Fruit fly (Drosophila melanogaster) whole organism, prepupa: ENCODE results near the gene Las.

ENCODE experiments used
- CG10669 ChIP-seq: fragments of 200-800 bp; sonication (Bioruptor generic); optimal IDR thresholded peaks from 3 replicates; lab custom pipeline; 2018; ENCODE audit warnings: missing biosample characterization, mild to moderate bottlenecking, missing genetic modification characterization, moderate library complexity
- CG11294 ChIP-seq: fragments of 200-800 bp; sonication (Bioruptor generic); IDR thresholded peaks from 2 replicates; pipeline ENCODE4 v1.3.6; 2022; ENCODE audit warnings: missing biosample characterization, missing genetic modification characterization
- CG11762 ChIP-seq: fragments of 200-800 bp; sonication (Bioruptor generic); optimal IDR thresholded peaks from 3 replicates; lab custom pipeline; 2016; ENCODE audit warnings: missing biosample characterization, missing genetic modification characterization; ENCODE audit not compliant: insufficient read depth
- CG11902 ChIP-seq: fragments of 200-800 bp; sonication (Bioruptor generic); optimal IDR thresholded peaks from 3 replicates; lab custom pipeline; 2016; ENCODE audit warnings: missing biosample characterization, missing genetic modification characterization
- CG34406 ChIP-seq: fragments of 200-800 bp; sonication (Bioruptor generic); optimal IDR thresholded peaks from 3 replicates; lab custom pipeline; 2016; ENCODE audit warnings: missing biosample characterization, missing genetic modification characterization
- CG3919 ChIP-seq: fragments of 200-800 bp; sonication (Bioruptor generic); optimal IDR thresholded peaks from 3 replicates; lab custom pipeline; 2016; ENCODE audit warnings: missing biosample characterization, missing genetic modification characterization
- CG4318 ChIP-seq: fragments of 200-800 bp; sonication (Bioruptor generic); optimal IDR thresholded peaks from 3 replicates; lab custom pipeline; 2017; ENCODE audit warnings: missing biosample characterization, mild to moderate bottlenecking, missing genetic modification characterization
- CG6163 ChIP-seq: fragments of 200-800 bp; sonication (Bioruptor generic); IDR thresholded peaks from 3 replicates; pipeline ENCODE4 v1.3.6; 2022; ENCODE audit warnings: missing biosample characterization, missing genetic modification characterization
- CG7368 ChIP-seq: fragments of 200-800 bp; sonication (Bioruptor generic); optimal IDR thresholded peaks from 3 replicates; lab custom pipeline; 2016; ENCODE audit warnings: missing biosample characterization, missing genetic modification characterization
- CG8319 ChIP-seq: fragments of 200-800 bp; sonication (Bioruptor generic); optimal IDR thresholded peaks from 3 replicates; lab custom pipeline; 2016; ENCODE audit warnings: missing biosample characterization, missing genetic modification characterization
- CG8632 ChIP-seq: fragments of 200-800 bp; sonication (Bioruptor generic); optimal IDR thresholded peaks from 3 replicates; lab custom pipeline; 2016; ENCODE audit warnings: missing biosample characterization, missing genetic modification characterization
- Eip75B ChIP-seq: fragments of 200-800 bp; sonication (Bioruptor generic); optimal IDR thresholded peaks from 3 replicates; lab custom pipeline; 2016; ENCODE audit warnings: missing biosample characterization, missing genetic modification characterization
- Eip78C ChIP-seq: fragments of 200-800 bp; sonication (Bioruptor generic); peaks from one replicate; lab custom pipeline; 2016; ENCODE audit warnings: missing biosample characterization, missing genetic modification characterization
- Ets96B ChIP-seq: fragments of 200-800 bp; optimal IDR thresholded peaks from 2 replicates; lab custom pipeline; 2019; ENCODE audit warnings: missing biosample characterization, mild to moderate bottlenecking, missing genetic modification characterization, moderate library complexity
- Hr4 ChIP-seq: fragments of 200-800 bp; sonication (Bioruptor generic); optimal IDR thresholded peaks from 3 replicates; lab custom pipeline; 2016; ENCODE audit warnings: missing biosample characterization, missing genetic modification characterization
- Lpt ChIP-seq: fragments of 200-800 bp; sonication (Bioruptor generic); optimal IDR thresholded peaks from 3 replicates; lab custom pipeline; 2016; ENCODE audit warnings: missing biosample characterization, missing genetic modification characterization
- Met ChIP-seq: fragments of 200-800 bp; sonication (Bioruptor generic); optimal IDR thresholded peaks from 3 replicates; lab custom pipeline; 2016; ENCODE audit warnings: missing biosample characterization, missing genetic modification characterization
- OdsH ChIP-seq: fragments of 200-800 bp; sonication (Bioruptor generic); optimal IDR thresholded peaks from 3 replicates; lab custom pipeline; 2016; ENCODE audit warnings: missing biosample characterization, missing genetic modification characterization
- Sox102F ChIP-seq: fragments of 200-800 bp; sonication (Bioruptor generic); optimal IDR thresholded peaks from 2 replicates; lab custom pipeline; 2016; ENCODE audit warnings: missing biosample characterization, mild to moderate bottlenecking, missing genetic modification characterization
- Sox14 ChIP-seq: fragments of 200-800 bp; sonication (Bioruptor generic); optimal IDR thresholded peaks from 3 replicates; lab custom pipeline; 2016; ENCODE audit warnings: missing biosample characterization, missing genetic modification characterization
- acj6 ChIP-seq: fragments of 200-800 bp; sonication (Bioruptor generic); optimal IDR thresholded peaks from 3 replicates; lab custom pipeline; 2016; ENCODE audit warnings: missing biosample characterization, missing genetic modification characterization
- cyc ChIP-seq: fragments of 200-800 bp; sonication (Bioruptor generic); optimal IDR thresholded peaks from 3 replicates; lab custom pipeline; 2016; ENCODE audit warnings: missing biosample characterization, missing genetic modification characterization
- dac ChIP-seq: fragments of 200-800 bp; sonication (Bioruptor generic); optimal IDR thresholded peaks from 2 replicates; lab custom pipeline; 2017; ENCODE audit warnings: missing biosample characterization, mild to moderate bottlenecking, missing genetic modification characterization
- dsx ChIP-seq: fragments of 200-800 bp; optimal IDR thresholded peaks from 3 replicates; lab custom pipeline; 2019; ENCODE audit warnings: missing biosample characterization, mild to moderate bottlenecking, missing genetic modification characterization, moderate library complexity; ENCODE audit not compliant: poor library complexity, severe bottlenecking
- fkh ChIP-seq: fragments of 200-800 bp; sonication (Bioruptor generic); optimal IDR thresholded peaks from 3 replicates; lab custom pipeline; 2017; ENCODE audit warnings: missing biosample characterization, mild to moderate bottlenecking, missing genetic modification characterization, moderate library complexity
- lz ChIP-seq: fragments of 200-800 bp; sonication (Bioruptor generic); optimal IDR thresholded peaks from 3 replicates; lab custom pipeline; 2016; ENCODE audit warnings: missing biosample characterization, missing genetic modification characterization
- pdm3 ChIP-seq: fragments of 200-800 bp; sonication (Bioruptor generic); optimal IDR thresholded peaks from 3 replicates; lab custom pipeline; 2016; ENCODE audit warnings: missing biosample characterization, missing genetic modification characterization
- salr ChIP-seq, 2 experiments: fragments of 200-800 bp; sonication (Bioruptor generic); optimal IDR thresholded peaks; 3 replicates each; lab custom pipeline; 2016 to 2018; ENCODE audit warnings: missing biosample characterization in 2 of 2, missing genetic modification characterization in 2 of 2, mild to moderate bottlenecking in 1 of 2
- spab ChIP-seq: fragments of 200-800 bp; sonication (Bioruptor generic); optimal IDR thresholded peaks from 2 replicates; lab custom pipeline; 2017; ENCODE audit warnings: missing biosample characterization, mild to moderate bottlenecking, missing genetic modification characterization, missing genetic modification reagents
- ss ChIP-seq, 2 experiments: fragments of 200-800 bp; sonication (Bioruptor generic); optimal IDR thresholded peaks; 2 replicates in 1 of 2; 3 replicates in 1 of 2; lab custom pipeline; 2017 to 2018; ENCODE audit warnings: mild to moderate bottlenecking in 2 of 2, missing biosample characterization in 2 of 2, missing genetic modification characterization in 2 of 2, moderate library complexity in 1 of 2
- svp ChIP-seq: fragments of 200-800 bp; sonication (Bioruptor generic); peaks from one replicate; lab custom pipeline; 2016; ENCODE audit warnings: missing biosample characterization, missing genetic modification characterization
- topi ChIP-seq: fragments of 200-800 bp; sonication (Bioruptor generic); optimal IDR thresholded peaks from 3 replicates; lab custom pipeline; 2016; ENCODE audit warnings: missing biosample characterization, missing genetic modification characterization

Gene Las

DNA sequence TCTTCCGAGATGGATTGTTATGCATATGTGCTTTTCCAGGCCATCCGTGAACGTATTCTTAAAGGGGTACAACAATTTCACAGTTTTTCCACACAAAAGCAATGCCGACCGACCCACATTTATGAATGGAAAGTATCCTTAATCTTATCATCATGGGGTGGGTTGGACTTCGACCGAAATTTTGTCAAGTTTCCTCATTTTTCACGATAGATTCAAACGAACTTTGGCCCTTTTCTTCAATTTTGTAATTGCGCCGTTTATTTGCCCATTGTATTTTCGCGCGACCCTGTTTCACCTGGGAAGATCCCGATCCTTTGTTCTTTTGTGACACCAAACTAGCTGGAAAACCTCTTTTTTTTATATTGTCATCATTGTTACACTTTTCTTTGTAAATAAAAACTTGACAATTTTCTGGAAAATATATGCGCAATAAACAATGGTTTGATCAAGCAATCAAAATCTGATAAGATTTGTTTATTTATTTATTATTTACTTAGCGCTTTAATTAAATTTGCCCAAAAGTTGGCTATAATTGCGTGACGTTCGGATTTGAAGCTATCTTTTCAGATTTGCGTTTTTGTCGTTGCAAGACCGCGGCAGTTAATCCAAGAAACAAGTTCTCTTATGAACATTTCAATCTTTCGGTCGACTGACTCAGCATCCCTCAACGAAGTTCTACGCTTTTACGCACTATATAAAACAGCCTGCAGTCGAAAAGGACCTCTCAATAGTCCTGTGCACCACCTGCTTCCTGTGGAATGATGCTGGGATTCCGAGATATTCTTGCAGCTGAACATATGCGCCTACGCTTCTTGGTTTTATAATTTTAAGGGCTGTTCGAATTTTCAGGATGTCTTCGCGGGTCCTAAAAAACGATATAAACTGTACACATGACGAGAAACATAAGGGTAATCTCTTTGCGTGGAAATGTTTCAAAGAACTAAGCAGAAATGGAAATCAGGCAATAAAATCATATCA, 25.9 kb downstream of the Las start:
- no peak for TF ChIP-seq lz (GFP tag; lab: Kevin White, UChicago)
- no peak for TF ChIP-seq dac (GFP tag; lab: Kevin White, UChicago)
- TF ChIP-seq OdsH: no peak
- TF ChIP-seq cyc: no peak
- TF ChIP-seq CG10669 (GFP tag; lab: Kevin White, UChicago): no peak
- no peak for TF ChIP-seq topi
- TF ChIP-seq Lpt (GFP tag; lab: Kevin White, UChicago): no peak
- TF ChIP-seq Sox14 (GFP tag; lab: Kevin White, UChicago): peak; percentile 34
- no peak for TF ChIP-seq dsx (GFP tag; lab: Kevin White, UChicago)
- no peak for TF ChIP-seq pdm3 (GFP tag; lab: Kevin White, UChicago)
- TF ChIP-seq Eip75B: no peak
- TF ChIP-seq CG8632 (GFP tag; lab: Kevin White, UChicago): no peak
- peak; percentile 97 for TF ChIP-seq fkh (GFP tag; lab: Kevin White, UChicago)
- TF ChIP-seq spab (GFP tag; lab: Kevin White, UChicago): no peak
- no peak for TF ChIP-seq CG8319
- TF ChIP-seq ss (GFP tag; optimal IDR thresholded peaks at IDR 0.05; lab: Kevin White, UChicago): no peak
- TF ChIP-seq CG4318 (GFP tag; lab: Kevin White, UChicago): no peak
- TF ChIP-seq Eip78C (GFP tag; lab: Kevin White, UChicago): peak; percentile 55
- no peak for TF ChIP-seq Sox102F
- no peak for TF ChIP-seq CG11762
- TF ChIP-seq CG11294 (GFP tag; lab: Robert Waterston, UW): no peak
- TF ChIP-seq CG34406 (GFP tag; lab: Kevin White, UChicago): no peak
- peak; percentile 8 for TF ChIP-seq Met (GFP tag; lab: Kevin White, UChicago)
- no peak for TF ChIP-seq Hr4 (GFP tag; lab: Kevin White, UChicago)
- TF ChIP-seq CG7368 (GFP tag; lab: Kevin White, UChicago): no peak
- peak; percentile 62 for TF ChIP-seq svp (GFP tag; lab: Kevin White, UChicago)
- TF ChIP-seq CG6163 (GFP tag; lab: Robert Waterston, UW): no peak
- TF ChIP-seq salr (GFP tag; optimal IDR thresholded peaks at IDR 0.05; lab: Kevin White, UChicago): no peak
- no peak for TF ChIP-seq Ets96B (tag; lab: Kevin White, UChicago)
- TF ChIP-seq CG11902 (GFP tag; lab: Kevin White, UChicago): no peak

DNA sequence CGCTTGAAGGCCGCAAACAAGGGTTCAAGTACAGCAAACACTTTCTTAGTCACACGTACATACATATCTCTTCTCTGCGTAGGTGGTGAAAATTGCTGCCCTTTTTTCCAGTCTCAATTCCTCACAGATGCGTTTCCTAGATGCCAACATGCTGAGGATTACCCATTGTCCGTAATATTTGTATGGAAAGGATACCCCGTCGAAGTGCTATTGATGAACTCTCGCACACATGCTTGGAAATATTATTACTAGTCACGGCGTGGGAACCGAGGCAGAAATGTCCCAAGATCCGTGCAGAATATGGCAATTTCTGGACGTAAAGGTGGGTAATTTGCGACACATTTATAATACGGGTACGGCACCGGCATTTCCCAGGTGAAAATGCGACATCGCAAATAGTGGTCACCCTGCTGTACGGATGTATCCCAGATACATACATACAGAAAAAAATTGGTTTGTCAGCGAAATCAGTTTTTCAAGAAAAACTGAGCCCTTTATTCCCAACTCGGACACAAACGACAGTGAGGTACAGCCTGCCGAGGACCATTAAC, 26.7 kb downstream of the Las start:
- no peak for TF ChIP-seq acj6 (GFP tag; lab: Kevin White, UChicago)
- no peak for TF ChIP-seq pdm3 (GFP tag; lab: Kevin White, UChicago)

DNA sequence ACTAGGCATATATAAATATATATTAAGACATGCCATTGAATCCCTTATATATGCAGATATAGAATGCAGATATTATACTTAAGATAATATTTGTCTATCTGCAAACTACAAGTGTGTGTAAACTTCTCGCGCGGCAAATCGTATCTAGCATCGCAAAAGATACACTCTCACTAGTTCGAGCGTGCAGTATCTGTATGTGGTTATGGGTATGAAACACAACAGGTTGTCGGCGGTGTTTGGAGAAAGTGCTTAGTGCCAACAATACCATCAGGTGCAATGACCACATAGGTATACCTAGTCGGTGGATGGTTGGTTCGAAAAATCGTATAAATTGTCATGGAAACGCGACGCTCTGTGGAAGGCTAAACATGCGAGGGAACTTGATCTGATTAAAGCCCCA, 27.6 kb downstream of the Las start:
- TF ChIP-seq fkh (GFP tag; lab: Kevin White, UChicago) (no peak), svp (GFP tag; lab: Kevin White, UChicago) (peak; percentile 4), topi (no peak), Eip78C (GFP tag; lab: Kevin White, UChicago) (peak; percentile 5), CG3919 (GFP tag; lab: Kevin White, UChicago) (no peak), CG11762 (no peak), ss (GFP tag; optimal IDR thresholded peaks at IDR 0.05; lab: Kevin White, UChicago) (no peak)
